Worm (Caenorhabditis elegans) whole organism, early embryonic: ENCODE results near the gene irld-67.

ENCODE experiments used
- ama-1 ChIP-seq: fragments of 150-350 bp; optimal IDR thresholded peaks from 2 replicates; lab custom pipeline; 2014
- tbx-11 ChIP-seq: fragments of 200-800 bp; sonication (Bioruptor generic); IDR thresholded peaks from 2 replicates; pipeline ENCODE4 v1.3.6; 2022; ENCODE audit warnings: missing genetic modification characterization, missing compliant biosample characterization

ce11 chrII:2925032-2925431 lies 9.2 kb downstream of the irld-67 start:
- TF ChIP-seq tbx-11 (GFP tag; lab: Robert Waterston, UW) (no peak), ama-1 (lab: Kevin White, UChicago) (no peak)
